Fruit fly (Drosophila melanogaster) Kc167 (cell line): ENCODE data around the gene Ythdf.

Experiments used
- Sin3A ChIP-seq: fragments of >200 bp; optimal IDR thresholded peaks from 2 replicates; lab custom pipeline; 2018; ENCODE audit warnings: missing external identifiers
- h ChIP-seq: fragments of >200 bp; optimal IDR thresholded peaks from 3 replicates; lab custom pipeline; 2018; ENCODE audit warnings: missing external identifiers

dm6 chr3R:25036644-25037043 is 2.4 kb downstream of the Ythdf start, which contains the start of gene CG31115:
- TF ChIP-seq h (lab: Kevin White, UChicago) (no peak), Sin3A (lab: Kevin White, UChicago) (no peak)
